Worm (Caenorhabditis elegans) whole organism, midembryonic: Measurements from ENCODE around the gene R11.4.

Experiments used
- T22C8.4 ChIP-seq: fragments of 200-800 bp; sonication (Bioruptor generic); IDR thresholded peaks from 2 replicates; pipeline ENCODE4 v1.3.6; 2022; ENCODE audit warnings: missing genetic modification characterization, missing compliant biosample characterization
- cog-1 ChIP-seq: sonication (generic microtip); optimal IDR thresholded peaks from 2 replicates; lab custom pipeline; 2016; ENCODE audit warnings: missing genetic modification characterization, missing compliant biosample characterization
- flt-1 ChIP-seq: fragments of 200-800 bp; sonication (Bioruptor generic); IDR thresholded peaks from 2 replicates; pipeline ENCODE4 v1.3.6; 2022; ENCODE audit warnings: missing genetic modification characterization, missing compliant biosample characterization
- klf-2 ChIP-seq: fragments of 200-800 bp; sonication (Bioruptor generic); conservative IDR thresholded peaks from 2 replicates; pipeline ENCODE4 v1.3.6; 2022; ENCODE audit warnings: missing genetic modification reagents, missing genetic modification characterization, missing compliant biosample characterization
- med-1 ChIP-seq: sonication (generic microtip); optimal IDR thresholded peaks from 2 replicates; lab custom pipeline; 2017; ENCODE audit warnings: missing genetic modification characterization, mild to moderate bottlenecking, missing compliant biosample characterization, antibody characterized with exemption, missing genetic modification reagents; ENCODE audit not compliant: insufficient read depth
- ref-1 ChIP-seq: fragments of 200-800 bp; sonication (Bioruptor generic); conservative IDR thresholded peaks from 2 replicates; pipeline ENCODE4 v1.3.6; 2022; ENCODE audit warnings: missing genetic modification reagents, missing genetic modification characterization, missing compliant biosample characterization
- tab-1 ChIP-seq: fragments of 200-800 bp; sonication (Bioruptor generic); IDR thresholded peaks from 2 replicates; pipeline ENCODE4 v1.3.6; 2022; ENCODE audit warnings: missing genetic modification characterization, missing compliant biosample characterization
- ztf-23 ChIP-seq: fragments of 200-800 bp; sonication (Bioruptor generic); IDR thresholded peaks from 2 replicates; pipeline ENCODE4 v1.3.6; 2022; ENCODE audit warnings: missing genetic modification reagents, missing genetic modification characterization, missing compliant biosample characterization
- ztf-29 ChIP-seq: fragments of 200-800 bp; sonication (Bioruptor generic); IDR thresholded peaks from 2 replicates; pipeline ENCODE4 v1.3.6; 2022; ENCODE audit warnings: missing genetic modification reagents, missing genetic modification characterization, missing compliant biosample characterization

R11.4 gene

ce11 chrX:16199200-16199764, 11.1 kb downstream of the R11.4 start, which contains the start of gene R11.3:
R11.3 (minus strand) TSS chrX:16199250.
- TF ChIP-seq ztf-23 (GFP tag; lab: Robert Waterston, UW): no peak
- peak; percentile 21; the same call in 1 of the 2 replicates for TF ChIP-seq ztf-29 (GFP tag; lab: Robert Waterston, UW)

ce11 chrX:16192574-16192973, 17.8 kb downstream of the R11.4 start:
- no peak for TF ChIP-seq ztf-23 (GFP tag; lab: Robert Waterston, UW)

ce11 chrX:16189227-16189906, 21.1 kb downstream of the R11.4 start, which contains the start of gene slc-25A21:
slc-25A21 (plus strand) TSS chrX:16189856.
- TF ChIP-seq klf-2 (GFP tag; lab: Robert Waterston, UW) (no peak), ztf-23 (GFP tag; lab: Robert Waterston, UW) (no peak), ztf-29 (GFP tag; lab: Robert Waterston, UW) (no peak), T22C8.4 (GFP tag; lab: Robert Waterston, UW) (no peak)

ce11 chrX:16184069-16184468, 26.3 kb downstream of the R11.4 start, which contains the start of gene nlp-67:
nlp-67 (plus strand) TSS chrX:16184369.
- TF ChIP-seq tab-1 (GFP tag; lab: Robert Waterston, UW) (no peak), ztf-29 (GFP tag; lab: Robert Waterston, UW) (no peak), klf-2 (GFP tag; lab: Robert Waterston, UW) (no peak), med-1 (GFP tag; lab: Kevin White, UChicago) (no peak)

- no peak for TF ChIP-seq ztf-23 (GFP tag; lab: Robert Waterston, UW)
- no peak for TF ChIP-seq tab-1 (GFP tag; lab: Robert Waterston, UW)
- no peak for TF ChIP-seq ref-1 (GFP tag; lab: Robert Waterston, UW)
- no peak for TF ChIP-seq klf-2 (GFP tag; lab: Robert Waterston, UW)
- TF ChIP-seq ztf-29 (GFP tag; lab: Robert Waterston, UW): no peak
- TF ChIP-seq flt-1 (GFP tag; lab: Robert Waterston, UW): no peak
- no peak for TF ChIP-seq T22C8.4 (GFP tag; lab: Robert Waterston, UW)
- no peak for TF ChIP-seq cog-1 (tag; lab: Kevin White, UChicago)
- no peak for TF ChIP-seq med-1 (GFP tag; lab: Kevin White, UChicago)
These were observed 37.6 kb downstream of the R11.4 start for ce11 chrX:16172863-16173262.

- TF ChIP-seq flt-1 (GFP tag; lab: Robert Waterston, UW): no peak
- no peak for TF ChIP-seq tab-1 (GFP tag; lab: Robert Waterston, UW)
- no peak for TF ChIP-seq med-1 (GFP tag; lab: Kevin White, UChicago)
- no peak for TF ChIP-seq ref-1 (GFP tag; lab: Robert Waterston, UW)
- TF ChIP-seq ztf-23 (GFP tag; lab: Robert Waterston, UW): no peak
- TF ChIP-seq klf-2 (GFP tag; lab: Robert Waterston, UW): no peak
- TF ChIP-seq T22C8.4 (GFP tag; lab: Robert Waterston, UW): no peak
- TF ChIP-seq ztf-29 (GFP tag; lab: Robert Waterston, UW): no peak
- TF ChIP-seq cog-1 (tag; lab: Kevin White, UChicago): no peak
These were observed 43.4 kb downstream of the R11.4 start for ce11 chrX:16166994-16167393.

- TF ChIP-seq flt-1 (GFP tag; lab: Robert Waterston, UW) (no peak), ztf-23 (GFP tag; lab: Robert Waterston, UW) (no peak), tab-1 (GFP tag; lab: Robert Waterston, UW) (no peak), klf-2 (GFP tag; lab: Robert Waterston, UW) (no peak), ztf-29 (GFP tag; lab: Robert Waterston, UW) (no peak), ref-1 (GFP tag; lab: Robert Waterston, UW) (no peak), T22C8.4 (GFP tag; lab: Robert Waterston, UW) (no peak), med-1 (GFP tag; lab: Kevin White, UChicago) (no peak), cog-1 (tag; lab: Kevin White, UChicago) (no peak)
These were observed 43.9 kb downstream of the R11.4 start for ce11 chrX:16166484-16166883.

- no peak for TF ChIP-seq T22C8.4 (GFP tag; lab: Robert Waterston, UW)
- no peak for TF ChIP-seq ztf-23 (GFP tag; lab: Robert Waterston, UW)
- no peak for TF ChIP-seq cog-1 (tag; lab: Kevin White, UChicago)
- no peak for TF ChIP-seq klf-2 (GFP tag; lab: Robert Waterston, UW)
- no peak for TF ChIP-seq flt-1 (GFP tag; lab: Robert Waterston, UW)
- no peak for TF ChIP-seq tab-1 (GFP tag; lab: Robert Waterston, UW)
These were observed 47.0 kb downstream of the R11.4 start, which contains the start of gene F09C8.1 for ce11 chrX:16163402-16163801. F09C8.1 (minus strand) TSS chrX:16163524.

ce11 chrX:16160924-16161323, 49.5 kb downstream of the R11.4 start:
- TF ChIP-seq T22C8.4 (GFP tag; lab: Robert Waterston, UW) (no peak), flt-1 (GFP tag; lab: Robert Waterston, UW) (no peak)
